Fruit fly (Drosophila melanogaster) whole organism, wandering third instar larva: ENCODE data around the gene CG43367.
A peak's percentile ranks its signal among the peaks of the same experiment; 100 is the strongest.

ENCODE experiments used
- Abd-B ChIP-seq: fragments of >200 bp; optimal IDR thresholded peaks from 2 replicates; lab custom pipeline; 2017; ENCODE audit warnings: missing biosample characterization, missing genetic modification characterization
- CG32264 ChIP-seq: fragments of 200-800 bp; sonication (Bioruptor generic); optimal IDR thresholded peaks from 2 replicates; lab custom pipeline; 2016; ENCODE audit warnings: missing biosample characterization, missing genetic modification characterization
- CG9705 ChIP-seq: fragments of 200-800 bp; sonication (Bioruptor generic); optimal IDR thresholded peaks from 2 replicates; lab custom pipeline; 2018; ENCODE audit warnings: missing biosample characterization, mild to moderate bottlenecking, missing genetic modification characterization
- CrebA ChIP-seq: fragments of 200-800 bp; sonication (Bioruptor generic); optimal IDR thresholded peaks from 2 replicates; lab custom pipeline; 2016; ENCODE audit warnings: missing biosample characterization, mild to moderate bottlenecking, missing genetic modification characterization, borderline replicate concordance
- Dfd ChIP-seq: fragments of >200 bp; optimal IDR thresholded peaks from 2 replicates; lab custom pipeline; 2017; ENCODE audit warnings: missing biosample characterization, missing genetic modification characterization
- Dif ChIP-seq: fragments of 200-275, 200-300 bp; sonication (Bioruptor generic); optimal IDR thresholded peaks from 2 replicates; lab custom pipeline; 2018; ENCODE audit warnings: missing biosample characterization, missing genetic modification characterization; ENCODE audit not compliant: partially characterized antibody
- GATAd ChIP-seq: sonication (Bioruptor generic); optimal IDR thresholded peaks from 2 replicates; lab custom pipeline; 2016; ENCODE audit warnings: missing biosample characterization, missing genetic modification characterization
- HLH106 ChIP-seq: fragments of 200-800 bp; optimal IDR thresholded peaks from 3 replicates; lab custom pipeline; 2019; ENCODE audit warnings: missing biosample characterization, mild to moderate bottlenecking, missing genetic modification characterization, moderate library complexity
- Hnf4 ChIP-seq: fragments of 200-800 bp; sonication (Bioruptor generic); optimal IDR thresholded peaks from 2 replicates; lab custom pipeline; 2016; ENCODE audit warnings: missing biosample characterization, mild to moderate bottlenecking, missing genetic modification characterization
- Hr78 ChIP-seq: fragments of >200 bp; optimal IDR thresholded peaks from 2 replicates; lab custom pipeline; 2017; ENCODE audit warnings: missing biosample characterization, missing genetic modification characterization
- Hr83 ChIP-seq: fragments of 200-300 bp; sonication (Bioruptor generic); optimal IDR thresholded peaks from 2 replicates; lab custom pipeline; 2016; ENCODE audit warnings: missing biosample characterization, mild to moderate bottlenecking, missing genetic modification characterization, moderate library complexity; ENCODE audit not compliant: poor library complexity, severe bottlenecking
- Jra ChIP-seq: sonication (Bioruptor generic); optimal IDR thresholded peaks from 2 replicates; lab custom pipeline; 2016; ENCODE audit warnings: missing biosample characterization, missing genetic modification characterization
- Mio ChIP-seq: sonication (Bioruptor generic); optimal IDR thresholded peaks from 2 replicates; lab custom pipeline; 2016; ENCODE audit warnings: missing biosample characterization, missing genetic modification characterization
- N ChIP-seq: fragments of >200 bp; optimal IDR thresholded peaks from 2 replicates; lab custom pipeline; 2018; ENCODE audit warnings: missing biosample characterization, missing external identifiers, missing genetic modification characterization
- OdsH ChIP-seq: fragments of 200-800 bp; sonication (Bioruptor generic); optimal IDR thresholded peaks from 2 replicates; lab custom pipeline; 2016; ENCODE audit warnings: missing biosample characterization, mild to moderate bottlenecking, missing genetic modification characterization
- Rel ChIP-seq, 2 experiments: fragments of 200-800 bp; sonication (Bioruptor generic) in 1 of 2; optimal IDR thresholded peaks; 2 replicates in 1 of 2; 3 replicates in 1 of 2; lab custom pipeline; 2016 to 2019; ENCODE audit warnings: mild to moderate bottlenecking in 2 of 2, missing biosample characterization in 2 of 2, missing genetic modification characterization in 2 of 2, moderate library complexity in 1 of 2
- Sp1 ChIP-seq: fragments of 200-800 bp; sonication (Bioruptor generic); optimal IDR thresholded peaks from 3 replicates; lab custom pipeline; 2019; ENCODE audit warnings: missing biosample characterization, mild to moderate bottlenecking, missing genetic modification characterization, moderate library complexity
- Vsx2 ChIP-seq: fragments of 200-300, 225-300 bp; sonication (Bioruptor generic); optimal IDR thresholded peaks from 2 replicates; lab custom pipeline; 2018; ENCODE audit warnings: missing biosample characterization, missing genetic modification characterization; ENCODE audit not compliant: partially characterized antibody
- br ChIP-seq: fragments of 200-800 bp; sonication (Bioruptor generic); optimal IDR thresholded peaks from 2 replicates; lab custom pipeline; 2016; ENCODE audit warnings: missing biosample characterization, missing genetic modification characterization
- brk ChIP-seq: fragments of 200-800 bp; sonication (Bioruptor generic); optimal IDR thresholded peaks from 2 replicates; lab custom pipeline; 2016; ENCODE audit warnings: missing biosample characterization, mild to moderate bottlenecking, missing genetic modification characterization
- dl ChIP-seq, 2 experiments: fragments of 175-275, 200-275 bp in 1 of 2; fragments of 200-275 bp in 1 of 2; sonication (Bioruptor generic); optimal IDR thresholded peaks; lab custom pipeline; 2018; ENCODE audit warnings: mild to moderate bottlenecking in 2 of 2, missing biosample characterization in 2 of 2, missing genetic modification characterization in 2 of 2, moderate library complexity in 2 of 2; ENCODE audit not compliant: partially characterized antibody in 2 of 2, insufficient read depth in 1 of 2
- dmrt93B ChIP-seq: fragments of 200-800 bp; sonication (Bioruptor generic); optimal IDR thresholded peaks from 2 replicates; lab custom pipeline; 2018; ENCODE audit warnings: missing biosample characterization, mild to moderate bottlenecking, missing genetic modification characterization
- dsf ChIP-seq: sonication (Bioruptor generic); optimal IDR thresholded peaks from 2 replicates; lab custom pipeline; 2016; ENCODE audit warnings: missing biosample characterization, missing genetic modification characterization, borderline replicate concordance
- ey ChIP-seq: fragments of 200-800 bp; sonication (Bioruptor generic); optimal IDR thresholded peaks from 2 replicates; lab custom pipeline; 2016; ENCODE audit warnings: missing biosample characterization, missing genetic modification characterization
- foxo ChIP-seq, 2 experiments: fragments of 200-800 bp; sonication (Bioruptor generic); optimal IDR thresholded peaks; 2 replicates in 1 of 2; 3 replicates in 1 of 2; lab custom pipeline; 2016 to 2017; ENCODE audit warnings: missing biosample characterization in 2 of 2, missing genetic modification characterization in 2 of 2
- fru ChIP-seq: fragments of 200-800 bp; sonication (Bioruptor generic); optimal IDR thresholded peaks from 3 replicates; lab custom pipeline; 2016; ENCODE audit warnings: missing biosample characterization, mild to moderate bottlenecking, missing genetic modification characterization
- h ChIP-seq: fragments of 200-800 bp; sonication (Bioruptor generic); optimal IDR thresholded peaks from 3 replicates; lab custom pipeline; 2016; ENCODE audit warnings: missing biosample characterization, mild to moderate bottlenecking, missing genetic modification characterization
- jim ChIP-seq: fragments of 175-275, 200-325 bp; sonication (Bioruptor generic); optimal IDR thresholded peaks from 2 replicates; lab custom pipeline; 2016; ENCODE audit warnings: missing biosample characterization, mild to moderate bottlenecking, missing genetic modification characterization
- lola ChIP-seq: fragments of >200 bp; optimal IDR thresholded peaks from 2 replicates; lab custom pipeline; 2017; ENCODE audit warnings: missing biosample characterization, missing genetic modification characterization
- pan ChIP-seq: fragments of >200 bp; optimal IDR thresholded peaks from 2 replicates; lab custom pipeline; 2017
- rgr ChIP-seq: fragments of 200-800 bp; sonication (Bioruptor generic); optimal IDR thresholded peaks from 3 replicates; lab custom pipeline; 2016; ENCODE audit warnings: missing biosample characterization, mild to moderate bottlenecking, missing genetic modification characterization
- sage ChIP-seq: fragments of 200-800 bp; sonication (Bioruptor generic); optimal IDR thresholded peaks from 2 replicates; lab custom pipeline; 2016; ENCODE audit warnings: missing biosample characterization, mild to moderate bottlenecking, missing genetic modification characterization
- tai ChIP-seq: sonication (Bioruptor generic); optimal IDR thresholded peaks from 2 replicates; lab custom pipeline; 2016; ENCODE audit warnings: missing biosample characterization, missing genetic modification characterization
- usp ChIP-seq: fragments of >200 bp; optimal IDR thresholded peaks from 2 replicates; lab custom pipeline; 2017; ENCODE audit warnings: missing biosample characterization, missing genetic modification characterization
- woc ChIP-seq: sonication (Bioruptor generic); optimal IDR thresholded peaks from 2 replicates; lab custom pipeline; 2016; ENCODE audit warnings: missing biosample characterization, mild to moderate bottlenecking, missing genetic modification characterization

CG43367 gene

dm6 chr3L:4221792-4222191 lies 28.0 kb downstream of the CG43367 start:
- TF ChIP-seq sage (GFP tag; lab: Kevin White, UChicago): no peak
- no peak for TF ChIP-seq Dif
- TF ChIP-seq dsf: no peak
- TF ChIP-seq foxo (GFP tag; optimal IDR thresholded peaks at IDR 0.05; lab: Kevin White, UChicago): no peak
- TF ChIP-seq N (GFP tag; lab: Kevin White, UChicago): no peak
- TF ChIP-seq Sp1 (GFP tag; lab: Kevin White, UChicago): no peak
- no peak for TF ChIP-seq CG32264 (GFP tag; lab: Kevin White, UChicago)
- no peak for TF ChIP-seq OdsH (GFP tag; lab: Kevin White, UChicago)
- TF ChIP-seq Hnf4 (GFP tag; lab: Kevin White, UChicago): no peak

- TF ChIP-seq Sp1 (GFP tag; lab: Kevin White, UChicago): no peak
- no peak for TF ChIP-seq Rel (GFP tag; optimal IDR thresholded peaks at IDR 0.05; lab: Kevin White, UChicago)
- peak; percentile 46 for TF ChIP-seq Rel (tag; optimal IDR thresholded peaks at IDR 0.05; lab: Kevin White, UChicago)
- TF ChIP-seq CG32264 (GFP tag; lab: Kevin White, UChicago): no peak
- TF ChIP-seq Hnf4 (GFP tag; lab: Kevin White, UChicago): peak; percentile 6
Measured at dm6 chr3L:4225647-4226470, 32.1 kb downstream of the CG43367 start.

DNA sequence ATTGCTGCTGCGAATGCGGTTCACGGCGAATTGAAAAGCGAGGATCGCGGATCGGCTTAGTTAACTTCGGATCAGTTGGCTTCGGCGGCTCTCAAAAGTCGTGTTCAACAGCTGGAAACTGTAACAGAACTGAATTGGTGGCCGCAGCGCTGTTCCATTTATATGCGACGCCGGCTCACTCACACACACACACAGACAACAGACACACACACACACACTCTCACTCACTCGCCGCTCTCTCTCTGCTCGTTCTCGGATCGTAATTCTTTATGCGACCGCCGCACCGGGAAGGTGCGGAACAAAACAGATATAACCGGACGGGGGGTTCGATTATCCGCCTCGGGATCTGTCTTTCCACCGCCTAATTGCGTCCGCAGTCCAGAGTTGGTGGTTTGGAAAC lies 33.4 kb downstream of the CG43367 start, which contains the start of gene CG46460:
Gene CG46460 (minus strand): TSS at position 139 of the 400 bp plus-strand sequence.
- TF ChIP-seq brk (GFP tag; lab: Kevin White, UChicago) (no peak), Rel (GFP tag; optimal IDR thresholded peaks at IDR 0.05; lab: Kevin White, UChicago) (no peak), Rel (tag; optimal IDR thresholded peaks at IDR 0.05; lab: Kevin White, UChicago) (peak; percentile 58), Dif (peak; percentile 25), Dfd (no peak), fru (GFP tag; lab: Kevin White, UChicago) (peak; percentile 38), Hnf4 (GFP tag; lab: Kevin White, UChicago) (peak; percentile 40), h (GFP tag; lab: Kevin White, UChicago) (peak; percentile 31), N (GFP tag; lab: Kevin White, UChicago) (peak; percentile 33), foxo (GFP tag; optimal IDR thresholded peaks at IDR 0.05; lab: Kevin White, UChicago) (peak in 1 of 2 experiments; percentile 47), rgr (GFP tag; lab: Kevin White, UChicago) (peak; percentile 26), dl (GFP tag; optimal IDR thresholded peaks at IDR 0.05; lab: Kevin White, UChicago; ENCODE audit: insufficient read depth in 1 of 2, partially characterized antibody in 2 of 2) (peak in 1 of 2 experiments; percentile 14), pan (lab: Kevin White, UChicago) (no peak), Hr83 (GFP tag; lab: Kevin White, UChicago) (peak; percentile 28), dmrt93B (peak; percentile 13), tai (GFP tag; lab: Kevin White, UChicago) (no peak)

DNA sequence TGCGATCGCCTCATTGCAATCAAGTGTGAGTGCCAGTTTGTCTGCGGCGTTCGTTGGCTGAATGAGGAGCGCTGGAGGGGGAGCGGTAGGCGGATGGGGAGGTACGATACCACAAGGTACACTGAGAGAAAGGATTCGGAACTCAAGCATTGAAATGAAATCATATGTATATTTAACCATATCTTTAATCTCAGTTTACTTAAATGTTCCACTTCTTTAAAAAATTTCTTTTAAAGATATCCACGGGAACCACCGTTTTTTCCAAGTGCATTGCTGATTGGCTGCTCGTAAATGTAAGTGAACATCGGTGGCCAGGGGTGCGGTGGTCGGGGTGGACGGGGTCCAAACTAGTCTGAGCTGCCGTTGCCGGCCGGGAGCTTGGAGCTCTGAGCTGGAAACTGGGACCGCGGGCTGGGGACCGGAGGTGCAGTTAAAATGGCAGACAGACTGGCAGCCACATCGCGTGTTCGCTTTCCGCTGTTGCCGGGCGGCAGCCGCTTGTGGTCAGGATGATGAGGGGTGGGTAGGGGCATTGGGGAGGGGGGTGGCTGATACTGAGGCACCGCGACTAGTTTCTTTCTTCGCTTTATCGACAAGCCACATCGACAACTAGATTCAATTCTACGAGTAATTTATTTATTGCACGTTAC lies 34.5 kb downstream of the CG43367 start:
- TF ChIP-seq lola (GFP tag; lab: Kevin White, UChicago) (no peak), usp (GFP tag; lab: Kevin White, UChicago) (no peak), Dif (no peak), Sp1 (GFP tag; lab: Kevin White, UChicago) (peak; percentile 94), rgr (GFP tag; lab: Kevin White, UChicago) (peak; percentile 92), Hr78 (GFP tag; lab: Kevin White, UChicago) (no peak), h (GFP tag; lab: Kevin White, UChicago) (peak; percentile 96), sage (GFP tag; lab: Kevin White, UChicago) (peak; percentile 88), Hr83 (GFP tag; lab: Kevin White, UChicago) (peak; percentile 68), N (GFP tag; lab: Kevin White, UChicago) (no peak), dsf (peak; percentile 81), jim (no peak), tai (GFP tag; lab: Kevin White, UChicago) (peak; percentile 77), woc (GFP tag; lab: Kevin White, UChicago) (peak; percentile 90), br (GFP tag; lab: Kevin White, UChicago) (peak; percentile 97), Mio (peak; percentile 49), Vsx2 (GFP tag; lab: Kevin White, UChicago) (no peak), brk (GFP tag; lab: Kevin White, UChicago) (peak; percentile 84), dmrt93B (peak; percentile 89), dl (GFP tag; optimal IDR thresholded peaks at IDR 0.05; lab: Kevin White, UChicago; ENCODE audit: insufficient read depth in 1 of 2, partially characterized antibody in 2 of 2) (no peak), OdsH (GFP tag; lab: Kevin White, UChicago) (peak; percentile 91), CrebA (GFP tag; lab: Kevin White, UChicago) (no peak), HLH106 (tag; lab: Kevin White, UChicago) (peak; percentile 96), foxo (GFP tag; optimal IDR thresholded peaks at IDR 0.05; lab: Kevin White, UChicago) (peak; percentile 29 to 95), CG32264 (GFP tag; lab: Kevin White, UChicago) (peak; percentile 90), fru (GFP tag; lab: Kevin White, UChicago) (peak; percentile 97), Abd-B (GFP tag; lab: Kevin White, UChicago) (no peak), CG9705 (GFP tag; lab: Kevin White, UChicago) (peak; percentile 95), Rel (GFP tag; optimal IDR thresholded peaks at IDR 0.05; lab: Kevin White, UChicago) (peak; percentile 50), Rel (tag; optimal IDR thresholded peaks at IDR 0.05; lab: Kevin White, UChicago) (peak; percentile 82), pan (lab: Kevin White, UChicago) (no peak), GATAd (GFP tag; lab: Kevin White, UChicago) (peak; percentile 21), Jra (GFP tag; lab: Kevin White, UChicago) (peak; percentile 94), ey (peak; percentile 94)
